Worm (Caenorhabditis elegans) whole organism, L2 larva: ENCODE measurements around the gene Y51B9A.8.

Source experiments
- C34F6.9 ChIP-seq: fragments of 150-350 bp; optimal IDR thresholded peaks from 2 replicates; lab custom pipeline; 2014; ENCODE audit warnings: missing biosample characterization, missing genetic modification characterization
- F13H6.1 ChIP-seq: sonication (generic microtip); optimal IDR thresholded peaks from 2 replicates; lab custom pipeline; 2016; ENCODE audit warnings: missing genetic modification characterization, missing compliant biosample characterization
- R02D3.7 ChIP-seq: fragments of 150-350 bp; optimal IDR thresholded peaks from 2 replicates; lab custom pipeline; 2014; ENCODE audit warnings: missing biosample characterization, missing genetic modification characterization
- Y55F3AM.14 ChIP-seq: fragments of 200-800 bp; sonication (Bioruptor generic); optimal IDR thresholded peaks from 2 replicates; lab custom pipeline; 2018; ENCODE audit warnings: mild to moderate bottlenecking, missing genetic modification characterization, missing compliant biosample characterization
- ZK546.5 ChIP-seq: sonication (generic microtip); optimal IDR thresholded peaks from 2 replicates; lab custom pipeline; 2017; ENCODE audit warnings: missing biosample characterization, missing genetic modification characterization
- alr-1 ChIP-seq: fragments of 150-350 bp; optimal IDR thresholded peaks from 2 replicates; lab custom pipeline; 2014; ENCODE audit warnings: missing biosample characterization, missing genetic modification characterization
- ama-1 ChIP-seq: fragments of 150-350 bp; optimal IDR thresholded peaks from 2 replicates; lab custom pipeline; 2018; ENCODE audit warnings: inconsistent platforms
- blmp-1 ChIP-seq: sonication (generic microtip); optimal IDR thresholded peaks from 2 replicates; lab custom pipeline; 2017; ENCODE audit warnings: missing genetic modification characterization, mild to moderate bottlenecking, missing compliant biosample characterization, antibody characterized with exemption, moderate library complexity; ENCODE audit not compliant: insufficient read depth
- ceh-16 ChIP-seq: fragments of 150-350 bp; optimal IDR thresholded peaks from 2 replicates; lab custom pipeline; 2014; ENCODE audit warnings: missing biosample characterization, missing genetic modification characterization
- ceh-82 ChIP-seq: fragments of 150-350 bp; optimal IDR thresholded peaks from 2 replicates; lab custom pipeline; 2014; ENCODE audit warnings: missing biosample characterization, missing genetic modification characterization
- crh-2 ChIP-seq: sonication (generic microtip); optimal IDR thresholded peaks from 2 replicates; lab custom pipeline; 2017; ENCODE audit warnings: missing biosample characterization, missing genetic modification characterization
- egl-27 ChIP-seq: sonication (generic microtip); optimal IDR thresholded peaks from 3 replicates; lab custom pipeline; 2017; ENCODE audit warnings: missing biosample characterization, missing genetic modification reagents, missing genetic modification characterization
- elt-1 ChIP-seq: fragments of 150-350 bp; optimal IDR thresholded peaks from 2 replicates; lab custom pipeline; 2014; ENCODE audit warnings: missing biosample characterization, missing genetic modification characterization
- elt-3 ChIP-seq: sonication (generic microtip); optimal IDR thresholded peaks from 2 replicates; lab custom pipeline; 2017; ENCODE audit warnings: missing biosample characterization, missing genetic modification characterization
- fos-1 ChIP-seq: fragments of 150-350 bp; optimal IDR thresholded peaks from 2 replicates; lab custom pipeline; 2014; ENCODE audit warnings: missing biosample characterization, missing genetic modification characterization
- gmeb-1 ChIP-seq: fragments of 150-350 bp; optimal IDR thresholded peaks from 2 replicates; lab custom pipeline; 2014; ENCODE audit warnings: missing biosample characterization, missing genetic modification characterization
- lin-11 ChIP-seq: fragments of 150-350 bp; sonication (generic microtip); optimal IDR thresholded peaks from 2 replicates; lab custom pipeline; 2014; ENCODE audit warnings: missing biosample characterization, missing genetic modification characterization, inconsistent platforms, mixed read lengths
- lin-13 ChIP-seq: fragments of 150-350 bp; optimal IDR thresholded peaks from 2 replicates; lab custom pipeline; 2014; ENCODE audit warnings: missing biosample characterization, missing genetic modification reagents, missing genetic modification characterization
- lin-39 ChIP-seq: fragments of 150-350 bp; optimal IDR thresholded peaks from 2 replicates; lab custom pipeline; 2014; ENCODE audit warnings: missing biosample characterization, missing genetic modification reagents, missing genetic modification characterization
- lsy-2 ChIP-seq, 2 experiments: fragments of 150-350 bp in 1 of 2; sonication (generic microtip) in 1 of 2; optimal IDR thresholded peaks; 2 replicates each; lab custom pipeline; 2014 to 2017; ENCODE audit warnings: missing biosample characterization in 2 of 2, missing genetic modification characterization in 2 of 2
- mab-5 ChIP-seq: fragments of 150-350 bp; optimal IDR thresholded peaks from 2 replicates; lab custom pipeline; 2014; ENCODE audit warnings: missing biosample characterization, missing genetic modification characterization
- mbf-1 ChIP-seq: sonication (generic microtip); optimal IDR thresholded peaks from 2 replicates; lab custom pipeline; 2017; ENCODE audit warnings: missing biosample characterization, missing genetic modification characterization
- mdl-1 ChIP-seq, 2 experiments: fragments of 150-350 bp in 1 of 2; sonication (generic microtip) in 1 of 2; optimal IDR thresholded peaks; 2 replicates each; lab custom pipeline; 2017; ENCODE audit warnings: missing biosample characterization in 2 of 2, missing genetic modification characterization in 2 of 2
- nhr-12 ChIP-seq: fragments of 150-350 bp; optimal IDR thresholded peaks from 2 replicates; lab custom pipeline; 2014; ENCODE audit warnings: missing biosample characterization, missing genetic modification characterization
- nhr-129 ChIP-seq: fragments of 150-350 bp; optimal IDR thresholded peaks from 2 replicates; lab custom pipeline; 2014; ENCODE audit warnings: missing biosample characterization, missing genetic modification characterization
- nhr-21 ChIP-seq: fragments of 150-350 bp; optimal IDR thresholded peaks from 2 replicates; lab custom pipeline; 2014; ENCODE audit warnings: missing biosample characterization, missing genetic modification characterization
- nhr-23 ChIP-seq: fragments of 150-350 bp; optimal IDR thresholded peaks from 2 replicates; lab custom pipeline; 2014; ENCODE audit warnings: missing biosample characterization, missing genetic modification reagents, missing genetic modification characterization
- nhr-237 ChIP-seq: fragments of 150-350 bp; optimal IDR thresholded peaks from 2 replicates; lab custom pipeline; 2014; ENCODE audit warnings: missing biosample characterization, missing genetic modification characterization
- nhr-25 ChIP-seq: fragments of 150-350 bp; sonication (generic microtip); optimal IDR thresholded peaks from 3 replicates; lab custom pipeline; 2014; ENCODE audit warnings: missing biosample characterization, missing genetic modification characterization
- nhr-6 ChIP-seq: fragments of 150-350 bp; optimal IDR thresholded peaks from 2 replicates; lab custom pipeline; 2014; ENCODE audit warnings: missing biosample characterization, missing genetic modification characterization
- nhr-77 ChIP-seq: fragments of 150-350 bp; optimal IDR thresholded peaks from 2 replicates; lab custom pipeline; 2014; ENCODE audit warnings: missing biosample characterization, missing genetic modification characterization
- peb-1 ChIP-seq: fragments of 150-350 bp; optimal IDR thresholded peaks from 2 replicates; lab custom pipeline; 2014; ENCODE audit warnings: missing biosample characterization, missing genetic modification characterization
- sem-4 ChIP-seq: fragments of 150-350 bp; optimal IDR thresholded peaks from 2 replicates; lab custom pipeline; 2014; ENCODE audit warnings: missing biosample characterization, missing genetic modification reagents, missing genetic modification characterization
- skn-1 ChIP-seq: sonication (generic microtip); optimal IDR thresholded peaks from 2 replicates; lab custom pipeline; 2017; ENCODE audit warnings: missing biosample characterization, missing genetic modification characterization
- sma-3 ChIP-seq: sonication (generic microtip); optimal IDR thresholded peaks from 2 replicates; lab custom pipeline; 2016; ENCODE audit warnings: missing genetic modification reagents, missing genetic modification characterization, missing compliant biosample characterization
- sma-9 ChIP-seq, 2 experiments: fragments of 150-350 bp in 1 of 2; sonication (generic microtip) in 1 of 2; optimal IDR thresholded peaks; 2 replicates each; lab custom pipeline; 2014 to 2016; ENCODE audit warnings: missing genetic modification characterization in 2 of 2, mild to moderate bottlenecking in 1 of 2, missing biosample characterization in 1 of 2, missing compliant biosample characterization in 1 of 2, missing genetic modification reagents in 1 of 2, moderate library complexity in 1 of 2
- snpc-4 ChIP-seq: fragments of 150-350 bp; optimal IDR thresholded peaks from 2 replicates; lab custom pipeline; 2014; ENCODE audit warnings: missing biosample characterization, missing genetic modification characterization
- unc-39 ChIP-seq: fragments of 150-350 bp; optimal IDR thresholded peaks from 2 replicates; lab custom pipeline; 2014; ENCODE audit warnings: missing biosample characterization, missing genetic modification characterization
- unc-55 ChIP-seq: fragments of 150-350 bp; sonication (generic microtip); optimal IDR thresholded peaks from 3 replicates; lab custom pipeline; 2014; ENCODE audit warnings: missing biosample characterization, missing genetic modification reagents, missing genetic modification characterization
- unc-62 ChIP-seq: fragments of 150-350 bp; optimal IDR thresholded peaks from 2 replicates; lab custom pipeline; 2014; ENCODE audit warnings: missing biosample characterization, missing genetic modification reagents, missing genetic modification characterization
- zag-1 ChIP-seq: fragments of 150-350 bp; optimal IDR thresholded peaks from 2 replicates; lab custom pipeline; 2014; ENCODE audit warnings: missing biosample characterization, missing genetic modification characterization
- ztf-1 ChIP-seq: fragments of 200-800 bp; sonication (Bioruptor generic); conservative IDR thresholded peaks from 2 replicates; pipeline ENCODE4 v1.3.6; 2022; ENCODE audit warnings: missing genetic modification characterization, missing compliant biosample characterization
- ztf-11 ChIP-seq: sonication (generic microtip); optimal IDR thresholded peaks from 2 replicates; lab custom pipeline; 2017; ENCODE audit warnings: missing biosample characterization, missing genetic modification characterization

The Y51B9A.8 gene

ce11 chrII:9398370-9398901 lies at the start of gene Y51B9A.8, which contains the start of gene Y51B9A.14:
Gene Y51B9A.8, plus strand, starts transcription at chrII:9398851.
Gene Y51B9A.14, minus strand, starts transcription at chrII:9398470.
- no peak for TF ChIP-seq lin-13 (GFP tag; lab: Kevin White, UChicago)
- no peak for TF ChIP-seq lsy-2 (tag; optimal IDR thresholded peaks at IDR 0.05; lab: Kevin White, UChicago)
- no peak for TF ChIP-seq lin-39
- no peak for TF ChIP-seq crh-2 (tag; lab: Kevin White, UChicago)
- no peak for TF ChIP-seq nhr-23 (tag; lab: Kevin White, UChicago)
- no peak for TF ChIP-seq mab-5 (tag; lab: Kevin White, UChicago)
- no peak for TF ChIP-seq mdl-1 (tag; optimal IDR thresholded peaks at IDR 0.05; lab: Kevin White, UChicago)
- no peak for TF ChIP-seq unc-62 (GFP tag; lab: Kevin White, UChicago)
- no peak for TF ChIP-seq R02D3.7 (tag; lab: Kevin White, UChicago)
- TF ChIP-seq ztf-11 (tag; lab: Kevin White, UChicago) = no peak
- no peak for TF ChIP-seq nhr-6

ce11 chrII:9352669-9353068 lies 46.0 kb upstream of the Y51B9A.8 start, which contains the start of the genes sdhb-1 and cup-15:
Gene sdhb-1, minus strand, starts transcription at chrII:9352731.
Gene cup-15, plus strand, starts transcription at chrII:9353000.
- TF ChIP-seq nhr-237 (no peak), nhr-77 (tag; lab: Kevin White, UChicago) (no peak), unc-62 (GFP tag; lab: Kevin White, UChicago) (no peak), mbf-1 (tag; lab: Kevin White, UChicago) (no peak), alr-1 (tag; lab: Kevin White, UChicago) (no peak), lin-39 (no peak), egl-27 (no peak), elt-3 (tag; lab: Kevin White, UChicago) (no peak), unc-55 (GFP tag; lab: Kevin White, UChicago) (peak; percentile 57), lsy-2 (tag; optimal IDR thresholded peaks at IDR 0.05; lab: Kevin White, UChicago) (peak in 1 of 2 experiments; percentile 47), nhr-23 (tag; lab: Kevin White, UChicago) (no peak), Y55F3AM.14 (GFP tag; lab: Kevin White, UChicago) (no peak), C34F6.9 (tag; lab: Kevin White, UChicago) (peak; percentile 38), sma-3 (GFP tag; lab: Kevin White, UChicago) (no peak), R02D3.7 (tag; lab: Kevin White, UChicago) (peak; percentile 40), nhr-6 (no peak), nhr-129 (no peak), skn-1 (tag; lab: Kevin White, UChicago) (no peak), nhr-12 (tag; lab: Kevin White, UChicago) (no peak), ceh-16 (tag; lab: Kevin White, UChicago) (no peak), lin-11 (tag; lab: Kevin White, UChicago) (no peak), unc-39 (tag; lab: Kevin White, UChicago) (no peak), snpc-4 (tag; lab: Kevin White, UChicago) (no peak), mdl-1 (tag; optimal IDR thresholded peaks at IDR 0.05; lab: Kevin White, UChicago) (no peak), ZK546.5 (tag; lab: Kevin White, UChicago) (no peak), ztf-1 (GFP tag; lab: Robert Waterston, UW) (no peak), ama-1 (lab: Kevin White, UChicago) (no peak), gmeb-1 (tag; lab: Kevin White, UChicago) (no peak), blmp-1 (tag; lab: Kevin White, UChicago) (no peak), elt-1 (tag; lab: Kevin White, UChicago) (no peak), peb-1 (tag; lab: Kevin White, UChicago) (no peak), ceh-82 (tag; lab: Kevin White, UChicago) (no peak)

- TF ChIP-seq fos-1 (tag; lab: Kevin White, UChicago) (peak; percentile 45), nhr-129 (peak; percentile 75), egl-27 (peak; percentile 75), peb-1 (tag; lab: Kevin White, UChicago) (no peak), sem-4 (peak; percentile 57), nhr-237 (no peak), Y55F3AM.14 (GFP tag; lab: Kevin White, UChicago) (no peak), C34F6.9 (tag; lab: Kevin White, UChicago) (peak; percentile 52), sma-3 (GFP tag; lab: Kevin White, UChicago) (peak; percentile 38), snpc-4 (tag; lab: Kevin White, UChicago) (no peak), sma-9 (GFP tag; optimal IDR thresholded peaks at IDR 0.05; lab: Kevin White, UChicago) (peak; percentile 84), sma-9 (tag; optimal IDR thresholded peaks at IDR 0.05; lab: Kevin White, UChicago) (no peak), ama-1 (lab: Kevin White, UChicago) (no peak), crh-2 (tag; lab: Kevin White, UChicago) (peak; percentile 28), F13H6.1 (tag; lab: Kevin White, UChicago) (peak; percentile 72), mdl-1 (tag; optimal IDR thresholded peaks at IDR 0.05; lab: Kevin White, UChicago) (peak; percentile 44 to 58), nhr-25 (peak; percentile 38), lsy-2 (tag; optimal IDR thresholded peaks at IDR 0.05; lab: Kevin White, UChicago) (peak in 1 of 2 experiments; percentile 60), blmp-1 (tag; lab: Kevin White, UChicago) (peak; percentile 58), nhr-21 (tag; lab: Kevin White, UChicago) (peak; percentile 37), zag-1 (tag; lab: Kevin White, UChicago) (peak; percentile 17), unc-55 (GFP tag; lab: Kevin White, UChicago) (peak; percentile 51)
Measured at ce11 chrII:9356723-9357122, 41.9 kb upstream of the Y51B9A.8 start.
